Worm (Caenorhabditis elegans): ENCODE measurements around the gene C28H8.7.

The C28H8.7 gene

DNA sequence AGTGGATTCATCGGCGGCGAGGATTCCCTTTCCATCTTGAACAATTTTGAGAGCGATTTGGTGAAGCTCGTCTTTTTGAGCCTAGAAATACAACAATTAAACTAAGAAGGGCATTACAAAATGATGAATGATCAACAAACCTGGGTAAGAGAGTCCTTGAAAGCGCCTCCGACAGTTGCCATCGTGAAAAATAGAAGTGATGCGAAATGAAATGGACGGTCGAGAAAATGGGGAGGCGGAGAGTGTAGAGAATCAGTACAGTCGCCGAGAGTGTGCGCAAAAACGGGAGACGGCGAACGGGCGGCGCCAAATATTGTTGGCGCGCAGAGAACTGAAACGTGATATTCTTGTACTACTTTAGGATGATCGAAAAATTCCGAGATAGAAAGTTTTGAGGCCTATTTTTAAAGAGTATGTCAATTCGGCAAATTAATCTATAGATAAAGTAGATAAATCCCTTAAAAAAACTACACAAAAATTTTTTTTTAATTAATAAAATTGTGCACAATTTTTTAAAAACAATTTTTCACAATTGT, 10.6 kb downstream of the C28H8.7 start, which contains the start of gene aldo-2 (continued):
- TF ChIP-seq blmp-1 (tag; optimal IDR thresholded peaks at IDR 0.05), result peak; percentile 64
- no peak for TF ChIP-seq sup-37 (GFP tag; optimal IDR thresholded peaks at IDR 0.05)
- TF ChIP-seq zag-1 (tag; optimal IDR thresholded peaks at IDR 0.05), result no peak
- TF ChIP-seq grh-1 (GFP tag; IDR thresholded peaks at IDR 0.05), result 0 out of 2 replicates have a peak, but pooled peaks have one; percentile 5
- TF ChIP-seq ztf-11 (tag; optimal IDR thresholded peaks at IDR 0.05), result no peak
- no peak for TF ChIP-seq aha-1 (tag; optimal IDR thresholded peaks at IDR 0.05)
- no peak for TF ChIP-seq fos-1 (tag; optimal IDR thresholded peaks at IDR 0.05)
- TF ChIP-seq fkh-10 (GFP tag; optimal IDR thresholded peaks at IDR 0.05), result no peak
- peak; percentile 84 for TF ChIP-seq nhr-85 (tag)
- peak in 2 of 3 experiments; percentile 22 to 33 for TF ChIP-seq dpl-1 (GFP tag; optimal IDR thresholded peaks at IDR 0.05)
- no peak for TF ChIP-seq nhr-12 (tag; optimal IDR thresholded peaks at IDR 0.05)
- TF ChIP-seq nhr-77 (tag; optimal IDR thresholded peaks at IDR 0.05), result no peak
- no peak for TF ChIP-seq aly-2 (tag; optimal IDR thresholded peaks at IDR 0.05)
- TF ChIP-seq sox-4 (tag; optimal IDR thresholded peaks at IDR 0.05), result no peak
- TF ChIP-seq lin-14 (GFP tag; optimal IDR thresholded peaks at IDR 0.05), result peak; percentile 76
- TF ChIP-seq ces-1 (GFP tag; optimal IDR thresholded peaks at IDR 0.05), result no peak
- TF ChIP-seq zip-4 (GFP tag; optimal IDR thresholded peaks at IDR 0.05), result no peak
- no peak for TF ChIP-seq ceh-8 (GFP tag; optimal IDR thresholded peaks at IDR 0.05)
- TF ChIP-seq nhr-20 (tag; optimal IDR thresholded peaks at IDR 0.05), result peak; percentile 31
- peak; percentile 24 to 60 for TF ChIP-seq lin-35 (GFP tag; optimal IDR thresholded peaks at IDR 0.05)
- no peak for TF ChIP-seq pag-3 (tag; optimal IDR thresholded peaks at IDR 0.05; ENCODE audit: borderline replicate concordance, insufficient read depth)
- no peak for TF ChIP-seq hpl-2 (GFP tag; optimal IDR thresholded peaks at IDR 0.05)
- peak; percentile 57 for TF ChIP-seq snu-23 (GFP tag; optimal IDR thresholded peaks at IDR 0.05)
- TF ChIP-seq alr-1 (tag; optimal IDR thresholded peaks at IDR 0.05; ENCODE audit: borderline replicate concordance), result no peak
- TF ChIP-seq efl-3 (GFP tag; optimal IDR thresholded peaks at IDR 0.05), result no peak
- TF ChIP-seq ceh-90 (tag; optimal IDR thresholded peaks at IDR 0.05), result no peak
- TF ChIP-seq nhr-28 (tag; optimal IDR thresholded peaks at IDR 0.05), result no peak
- TF ChIP-seq nhr-47 (tag; optimal IDR thresholded peaks at IDR 0.05), result peak; percentile 15
- TF ChIP-seq hlh-17 (GFP tag; optimal IDR thresholded peaks at IDR 0.05; ENCODE audit: borderline replicate concordance), result no peak
- TF ChIP-seq F16B12.6 (tag; optimal IDR thresholded peaks at IDR 0.05), result no peak
- no peak for TF ChIP-seq nhr-237 (tag; optimal IDR thresholded peaks at IDR 0.05)
- TF ChIP-seq snpc-4 (tag; optimal IDR thresholded peaks at IDR 0.05), result no peak
- TF ChIP-seq efl-1 (optimal IDR thresholded peaks at IDR 0.05), result peak; percentile 22 to 30
- TF ChIP-seq efl-1 (GFP tag; optimal IDR thresholded peaks at IDR 0.05 in 1 of 2), result peak in 1 of 2 experiments; percentile 92
- peak; percentile 6; the same call in 1 of the 2 replicates for TF ChIP-seq nhr-19 (GFP tag; conservative IDR thresholded peaks at IDR 0.05)
- no peak for TF ChIP-seq C34B4.2 (tag; optimal IDR thresholded peaks at IDR 0.05)
- no peak for TF ChIP-seq nhr-84 (tag; optimal IDR thresholded peaks at IDR 0.05)
- TF ChIP-seq nhr-90 (tag; optimal IDR thresholded peaks at IDR 0.05; ENCODE audit: poor library complexity), result peak; percentile 54
- no peak for TF ChIP-seq C04F5.9 (tag; optimal IDR thresholded peaks at IDR 0.05)
- no peak for TF ChIP-seq elt-2 (tag; optimal IDR thresholded peaks at IDR 0.05)
- peak in 1 of 2 experiments; percentile 40 for TF ChIP-seq mdl-1 (tag; optimal IDR thresholded peaks at IDR 0.05)
- TF ChIP-seq skn-1 (tag; optimal IDR thresholded peaks at IDR 0.05), result no peak
- peak in 1 of 2 experiments; percentile 36 for TF ChIP-seq lsy-2 (tag; optimal IDR thresholded peaks at IDR 0.05)

DNA sequence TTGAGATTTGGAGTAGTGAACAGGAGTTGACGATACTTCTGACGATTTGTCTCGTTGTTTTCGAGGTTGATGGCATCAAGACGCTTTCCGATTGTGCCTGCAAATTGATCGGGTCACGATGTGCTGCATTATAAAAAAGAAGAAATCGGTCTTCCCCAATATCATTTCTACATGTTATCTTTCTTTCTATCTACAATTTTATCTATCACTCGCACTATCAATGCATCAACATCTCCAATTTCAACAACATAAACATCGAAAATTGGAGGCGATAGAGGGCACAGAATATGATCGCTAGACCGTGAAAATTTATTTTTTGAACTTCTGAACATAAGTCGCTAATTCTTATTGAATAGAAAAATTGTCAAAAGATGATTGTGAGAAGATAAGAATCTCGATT, 11.1 kb downstream of the C28H8.7 start:
- TF ChIP-seq pag-3 (tag; optimal IDR thresholded peaks at IDR 0.05; ENCODE audit: borderline replicate concordance, insufficient read depth) (no peak), efl-1 (optimal IDR thresholded peaks at IDR 0.05) (no peak), efl-1 (GFP tag; optimal IDR thresholded peaks at IDR 0.05 in 1 of 2) (peak in 1 of 2 experiments; percentile 32), ztf-4 (tag; optimal IDR thresholded peaks at IDR 0.05) (no peak), elt-2 (tag; optimal IDR thresholded peaks at IDR 0.05) (peak; percentile 42)
